Worm (Caenorhabditis elegans) whole organism, L1 larva: Measurements from ENCODE around the gene C09H10.9.

Experiments
- elt-3 ChIP-seq, 6 experiments: fragments of 150-350 bp in 1 of 6; sonication (generic microtip); optimal IDR thresholded peaks; 2 replicates each; lab custom pipeline; 2017 to 2018; ENCODE audit warnings: missing biosample characterization in 6 of 6, missing genetic modification characterization in 6 of 6, inconsistent platforms in 1 of 6
- irx-1 ChIP-seq: sonication (generic microtip); optimal IDR thresholded peaks from 2 replicates; lab custom pipeline; 2016; ENCODE audit warnings: missing genetic modification characterization, missing compliant biosample characterization
- lin-35 ChIP-seq, 2 experiments: fragments of 150-350 bp; optimal IDR thresholded peaks; 2 replicates each; lab custom pipeline; 2014; ENCODE audit warnings: missing biosample characterization in 2 of 2, missing genetic modification characterization in 2 of 2, missing genetic modification reagents in 2 of 2
- nhr-11 ChIP-seq: fragments of 150-350 bp; optimal IDR thresholded peaks from 2 replicates; lab custom pipeline; 2014; ENCODE audit warnings: missing biosample characterization, missing genetic modification characterization
- nhr-19 ChIP-seq: fragments of 200-800 bp; sonication (Bioruptor generic); conservative IDR thresholded peaks from 2 replicates; pipeline ENCODE4 v1.3.6; 2022; ENCODE audit warnings: missing genetic modification characterization, missing compliant biosample characterization
- pag-3 ChIP-seq: sonication (generic microtip); optimal IDR thresholded peaks from 2 replicates; lab custom pipeline; 2017; ENCODE audit warnings: missing genetic modification characterization, mild to moderate bottlenecking, missing compliant biosample characterization, antibody characterized with exemption, borderline replicate concordance; ENCODE audit not compliant: insufficient read depth
- unc-62 ChIP-seq: fragments of 150-350 bp; optimal IDR thresholded peaks from 2 replicates; lab custom pipeline; 2014; ENCODE audit warnings: missing biosample characterization, missing genetic modification reagents, missing genetic modification characterization
- ztf-11 ChIP-seq, 2 experiments: sonication (generic microtip); optimal IDR thresholded peaks; 2 replicates each; lab custom pipeline; 2016 to 2017; ENCODE audit warnings: missing genetic modification characterization in 2 of 2, missing biosample characterization in 1 of 2, missing compliant biosample characterization in 1 of 2

ce11 chrII:11107828-11108227 lies 3.6 kb downstream of the C09H10.9 start, which contains the start of gene apc-17:
- no peak for TF ChIP-seq pag-3 (tag; lab: Kevin White, UChicago)
- no peak for TF ChIP-seq nhr-19 (GFP tag; lab: Robert Waterston, UW)
- TF ChIP-seq irx-1 (tag; lab: Kevin White, UChicago): no peak
- no peak for TF ChIP-seq ztf-11 (tag; optimal IDR thresholded peaks at IDR 0.05; lab: Kevin White, UChicago)
- no peak for TF ChIP-seq elt-3 (tag; optimal IDR thresholded peaks at IDR 0.05; lab: Kevin White, UChicago)
- TF ChIP-seq unc-62 (GFP tag; lab: Kevin White, UChicago): no peak
- no peak for TF ChIP-seq nhr-11
- no peak for TF ChIP-seq lin-35 (GFP tag; optimal IDR thresholded peaks at IDR 0.05; lab: Kevin White, UChicago)
